Worm (Caenorhabditis elegans): ENCODE data around the gene ZK177.2.

DNA sequence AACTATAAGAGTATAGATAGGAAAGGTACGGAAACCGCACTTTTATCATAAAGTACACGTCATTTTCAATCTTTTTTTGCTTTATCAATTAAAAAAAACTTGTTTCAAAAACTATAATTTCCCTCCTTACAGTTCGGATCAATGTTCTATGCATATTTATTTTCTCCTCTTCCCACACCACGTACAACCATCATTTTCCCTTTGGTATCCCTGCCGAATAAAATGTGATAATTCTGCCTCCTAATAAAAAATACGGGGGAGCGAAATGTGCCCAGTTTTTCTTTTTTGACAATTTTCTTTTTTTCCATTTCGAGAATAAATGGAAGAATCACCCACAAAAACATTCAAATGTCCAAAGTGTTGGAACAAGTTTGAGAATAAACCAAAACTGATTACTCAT lies 3.5 kb upstream of the ZK177.2 start, which contains the start of gene ZK177.3:
- no peak for TF ChIP-seq mab-5 (tag; optimal IDR thresholded peaks at IDR 0.05)
- TF ChIP-seq unc-62 (GFP tag; optimal IDR thresholded peaks at IDR 0.05): no peak
- no peak for TF ChIP-seq ztf-11 (tag; optimal IDR thresholded peaks at IDR 0.05)
- TF ChIP-seq blmp-1 (tag; optimal IDR thresholded peaks at IDR 0.05): no peak
- TF ChIP-seq elt-3 (tag; optimal IDR thresholded peaks at IDR 0.05): no peak
- TF ChIP-seq snpc-4 (tag; optimal IDR thresholded peaks at IDR 0.05): no peak
